Worm (Caenorhabditis elegans) whole organism, mixed stage, embryonic: ENCODE results near the gene W07G4.2.

ENCODE experiments used
- M03D4.4 ChIP-seq: sonication (generic microtip); optimal IDR thresholded peaks from 2 replicates; lab custom pipeline; 2017; ENCODE audit warnings: mild to moderate bottlenecking, missing genetic modification characterization, missing compliant biosample characterization
- bed-3 ChIP-seq: fragments of 200-800 bp; sonication (Bioruptor generic); optimal IDR thresholded peaks from 3 replicates; lab custom pipeline; 2018; ENCODE audit warnings: mild to moderate bottlenecking, missing genetic modification characterization, moderate library complexity, missing compliant biosample characterization
- blmp-1 ChIP-seq: fragments of 150-350 bp; optimal IDR thresholded peaks from 2 replicates; lab custom pipeline; 2014; ENCODE audit warnings: missing biosample characterization, missing genetic modification characterization
- ceh-39 ChIP-seq: fragments of 150-350 bp; optimal IDR thresholded peaks from 2 replicates; lab custom pipeline; 2014; ENCODE audit warnings: missing biosample characterization, missing genetic modification characterization
- ceh-43 ChIP-seq: fragments of 200-800 bp; sonication (Bioruptor generic); optimal IDR thresholded peaks from 2 replicates; lab custom pipeline; 2018; ENCODE audit warnings: mild to moderate bottlenecking, missing genetic modification characterization, moderate library complexity, missing compliant biosample characterization
- ceh-83 ChIP-seq: fragments of 200-800 bp; sonication (Bioruptor generic); optimal IDR thresholded peaks from 2 replicates; lab custom pipeline; 2018; ENCODE audit warnings: mild to moderate bottlenecking, missing genetic modification characterization, missing compliant biosample characterization
- ces-1 ChIP-seq: fragments of 150-350 bp; optimal IDR thresholded peaks from 2 replicates; lab custom pipeline; 2014; ENCODE audit warnings: missing biosample characterization, missing genetic modification reagents, missing genetic modification characterization
- drap-1 ChIP-seq: fragments of 200-800 bp; sonication (Bioruptor generic); optimal IDR thresholded peaks from 3 replicates; lab custom pipeline; 2018; ENCODE audit warnings: mild to moderate bottlenecking, missing genetic modification characterization, missing compliant biosample characterization
- elt-1 ChIP-seq: sonication (generic microtip); optimal IDR thresholded peaks from 2 replicates; lab custom pipeline; 2017; ENCODE audit warnings: missing genetic modification characterization, mild to moderate bottlenecking, missing compliant biosample characterization, antibody characterized with exemption, moderate library complexity, borderline replicate concordance; ENCODE audit not compliant: insufficient read depth
- elt-3 ChIP-seq: fragments of 150-350 bp; optimal IDR thresholded peaks from 2 replicates; lab custom pipeline; 2014; ENCODE audit warnings: missing biosample characterization, missing genetic modification characterization
- ham-2 ChIP-seq: fragments of 200-800 bp; sonication (Bioruptor generic); optimal IDR thresholded peaks from 2 replicates; lab custom pipeline; 2018; ENCODE audit warnings: mild to moderate bottlenecking, missing genetic modification characterization, missing compliant biosample characterization
- hlh-1 ChIP-seq: fragments of 150-350 bp; optimal IDR thresholded peaks from 2 replicates; lab custom pipeline; 2014; ENCODE audit warnings: missing biosample characterization, missing genetic modification reagents, missing genetic modification characterization
- lin-13 ChIP-seq: fragments of 150-350 bp; optimal IDR thresholded peaks from 2 replicates; lab custom pipeline; 2014; ENCODE audit warnings: missing biosample characterization, missing genetic modification characterization
- lin-32 ChIP-seq: fragments of 200-800 bp; sonication (Bioruptor generic); optimal IDR thresholded peaks from 2 replicates; lab custom pipeline; 2018; ENCODE audit warnings: mild to moderate bottlenecking, missing genetic modification characterization, missing compliant biosample characterization
- lsy-2 ChIP-seq: fragments of 150-350 bp; optimal IDR thresholded peaks from 2 replicates; lab custom pipeline; 2014; ENCODE audit warnings: missing biosample characterization, missing genetic modification characterization
- mep-1 ChIP-seq: fragments of 150-350 bp; optimal IDR thresholded peaks from 2 replicates; lab custom pipeline; 2017; ENCODE audit warnings: missing biosample characterization, missing genetic modification reagents, missing genetic modification characterization, inconsistent platforms
- mls-2 ChIP-seq: sonication (generic microtip); optimal IDR thresholded peaks from 2 replicates; lab custom pipeline; 2016; ENCODE audit warnings: mild to moderate bottlenecking, missing genetic modification characterization, moderate library complexity, missing compliant biosample characterization
- nhr-12 ChIP-seq: fragments of 150-350 bp; optimal IDR thresholded peaks from 2 replicates; lab custom pipeline; 2014; ENCODE audit warnings: missing biosample characterization, missing genetic modification characterization
- nhr-237 ChIP-seq: fragments of 150-350 bp; optimal IDR thresholded peaks from 2 replicates; lab custom pipeline; 2014; ENCODE audit warnings: missing biosample characterization, missing genetic modification characterization
- nhr-28 ChIP-seq: fragments of 150-350 bp; optimal IDR thresholded peaks from 2 replicates; lab custom pipeline; 2014; ENCODE audit warnings: missing biosample characterization, missing genetic modification characterization
- nhr-76 ChIP-seq: sonication (generic microtip); optimal IDR thresholded peaks from 2 replicates; lab custom pipeline; 2017; ENCODE audit warnings: missing biosample characterization, missing genetic modification characterization
- pha-4 ChIP-seq: fragments of 150-350 bp; optimal IDR thresholded peaks from 2 replicates; lab custom pipeline; 2018; ENCODE audit warnings: missing biosample characterization, missing genetic modification reagents, missing genetic modification characterization
- sem-2 ChIP-seq: fragments of 200-800 bp; sonication (Bioruptor generic); optimal IDR thresholded peaks from 2 replicates; lab custom pipeline; 2018; ENCODE audit warnings: mild to moderate bottlenecking, missing genetic modification characterization, missing compliant biosample characterization
- snpc-4 ChIP-seq: fragments of 150-350 bp; optimal IDR thresholded peaks from 2 replicates; lab custom pipeline; 2014; ENCODE audit warnings: missing biosample characterization, missing genetic modification characterization
- sptf-1 ChIP-seq: sonication (generic microtip); optimal IDR thresholded peaks from 2 replicates; lab custom pipeline; 2017; ENCODE audit warnings: mild to moderate bottlenecking, missing genetic modification characterization, moderate library complexity, missing compliant biosample characterization
- unc-120 ChIP-seq: sonication (generic microtip); optimal IDR thresholded peaks from 2 replicates; lab custom pipeline; 2017; ENCODE audit warnings: missing genetic modification characterization, missing compliant biosample characterization; ENCODE audit not compliant: poor library complexity, severe bottlenecking
- unc-39 ChIP-seq: fragments of 150-350 bp; optimal IDR thresholded peaks from 2 replicates; lab custom pipeline; 2014; ENCODE audit warnings: missing biosample characterization, missing genetic modification characterization
- zip-8 ChIP-seq: fragments of 150-350 bp; optimal IDR thresholded peaks from 2 replicates; lab custom pipeline; 2014; ENCODE audit warnings: missing biosample characterization, missing genetic modification characterization

Gene W07G4.2

ce11 chrV:13063402-13063801 lies 27.0 kb upstream of the W07G4.2 start:
- TF ChIP-seq mls-2 (tag; lab: Kevin White, UChicago) = no peak
- TF ChIP-seq drap-1 (GFP tag; lab: Kevin White, UChicago) = no peak
- no peak for TF ChIP-seq sptf-1 (tag; lab: Kevin White, UChicago)
- TF ChIP-seq M03D4.4 = no peak
- no peak for TF ChIP-seq mep-1 (tag; lab: Kevin White, UChicago)
- TF ChIP-seq pha-4 (tag; lab: Kevin White, UChicago) = no peak
- no peak for TF ChIP-seq zip-8 (tag; lab: Kevin White, UChicago)
- TF ChIP-seq nhr-12 = no peak
- no peak for TF ChIP-seq ceh-83 (GFP tag; lab: Kevin White, UChicago)
- no peak for TF ChIP-seq snpc-4 (tag; lab: Kevin White, UChicago)

ce11 chrV:13061836-13062235 lies 25.5 kb upstream of the W07G4.2 start, which contains the start of gene F42E8.1:
TSS of gene F42E8.1 (plus strand) at chrV:13062136.
- no peak for TF ChIP-seq lsy-2 (tag; lab: Kevin White, UChicago)
- no peak for TF ChIP-seq unc-39
- TF ChIP-seq ceh-39 = no peak
- no peak for TF ChIP-seq ceh-43
- no peak for TF ChIP-seq sem-2 (GFP tag; lab: Kevin White, UChicago)
- TF ChIP-seq ham-2 = no peak
- no peak for TF ChIP-seq blmp-1
- no peak for TF ChIP-seq zip-8 (tag; lab: Kevin White, UChicago)
- TF ChIP-seq nhr-237 (tag; lab: Kevin White, UChicago) = no peak

ce11 chrV:13053635-13054034 lies 17.3 kb upstream of the W07G4.2 start, which contains the start of gene srr-1:
TSS of gene srr-1 (minus strand) at chrV:13053735.
- TF ChIP-seq M03D4.4 (no peak), lsy-2 (tag; lab: Kevin White, UChicago) (no peak), nhr-237 (tag; lab: Kevin White, UChicago) (no peak), hlh-1 (tag; lab: Kevin White, UChicago) (no peak), drap-1 (GFP tag; lab: Kevin White, UChicago) (no peak), nhr-76 (tag; lab: Kevin White, UChicago) (no peak), pha-4 (tag; lab: Kevin White, UChicago) (no peak), elt-3 (tag; lab: Kevin White, UChicago) (no peak)

DNA sequence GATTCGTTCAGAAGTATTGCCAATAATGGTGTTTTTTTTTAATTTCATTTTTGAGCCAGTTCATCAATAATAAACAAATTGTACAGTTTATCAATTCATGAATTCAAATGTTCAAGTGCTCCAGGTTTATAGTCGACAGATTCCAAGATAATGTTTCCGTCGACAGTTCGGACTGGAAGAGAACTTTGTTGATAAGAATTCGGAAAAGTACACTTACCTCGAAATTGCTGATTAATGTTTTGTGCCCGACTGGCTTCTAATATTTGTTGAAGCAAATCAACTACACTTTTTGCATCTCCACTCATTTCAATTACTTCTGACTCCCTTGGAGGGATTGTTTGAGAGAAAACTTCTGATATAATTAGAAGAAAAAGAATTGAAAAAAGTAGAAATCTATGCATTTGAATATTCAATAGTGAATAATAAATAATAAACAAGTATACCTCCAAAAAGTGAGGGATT lies 12.8 kb upstream of the W07G4.2 start, which contains the start of gene W07G4.8:
TSS of gene W07G4.8 (minus strand) at position 412 of the 462 bp plus-strand sequence.
- no peak for TF ChIP-seq sem-2 (GFP tag; lab: Kevin White, UChicago)
- TF ChIP-seq unc-120 (tag; lab: Kevin White, UChicago) = no peak
- TF ChIP-seq bed-3 (GFP tag; lab: Kevin White, UChicago) = no peak
- no peak for TF ChIP-seq ces-1 (GFP tag; lab: Kevin White, UChicago)
- no peak for TF ChIP-seq lin-13 (tag; lab: Kevin White, UChicago)
- TF ChIP-seq lsy-2 (tag; lab: Kevin White, UChicago) = no peak
- no peak for TF ChIP-seq ceh-43
- no peak for TF ChIP-seq elt-1
- TF ChIP-seq nhr-76 (tag; lab: Kevin White, UChicago) = no peak
- no peak for TF ChIP-seq unc-39
- TF ChIP-seq lin-32 = no peak
- no peak for TF ChIP-seq drap-1 (GFP tag; lab: Kevin White, UChicago)
- TF ChIP-seq mep-1 (tag; lab: Kevin White, UChicago) = no peak
- TF ChIP-seq ceh-83 (GFP tag; lab: Kevin White, UChicago) = no peak
- no peak for TF ChIP-seq M03D4.4
- no peak for TF ChIP-seq blmp-1
- no peak for TF ChIP-seq elt-3 (tag; lab: Kevin White, UChicago)
- TF ChIP-seq nhr-28 (tag; lab: Kevin White, UChicago) = no peak

- TF ChIP-seq nhr-12 = no peak
Observed at ce11 chrV:13047574-13048030, 11.2 kb upstream of the W07G4.2 start, which contains the start of gene W07G4.5. TSS of gene W07G4.5 (plus strand) at chrV:13047980.
